Fruit fly (Drosophila melanogaster): ENCODE results near the gene CG14132.
A peak's percentile ranks its signal among the peaks of the same experiment; 100 is the strongest.

Gene CG14132

dm6 chr3L:11707978-11708632 is 7.0 kb downstream of the CG14132 start, which contains the start of gene CG11658 (continued):
- no peak for TF ChIP-seq CG4328 (GFP tag; optimal IDR thresholded peaks at IDR 0.05)
- no peak for TF ChIP-seq CG12236 (GFP tag; optimal IDR thresholded peaks at IDR 0.05)
- peak; percentile 73 for TF ChIP-seq grau (tag; optimal IDR thresholded peaks at IDR 0.05)
- peak; percentile 60 for TF ChIP-seq CG12659 (GFP tag; optimal IDR thresholded peaks at IDR 0.05)
- no peak for TF ChIP-seq gfzf (GFP tag; optimal IDR thresholded peaks at IDR 0.05)
- peak; percentile 40; the same call in 1 of the 2 replicates for TF ChIP-seq CG14014 (GFP tag; IDR thresholded peaks at IDR 0.05)
- TF ChIP-seq CG3407 (GFP tag; optimal IDR thresholded peaks at IDR 0.05), result no peak
- TF ChIP-seq CG4707 (GFP tag; optimal IDR thresholded peaks at IDR 0.05), result no peak
- no peak for TF ChIP-seq vfl (GFP tag; optimal IDR thresholded peaks at IDR 0.05)
- TF ChIP-seq chif (GFP tag; optimal IDR thresholded peaks at IDR 0.05), result no peak
- peak; percentile 80 for TF ChIP-seq CG12769 (tag; optimal IDR thresholded peaks at IDR 0.05)
- no peak for TF ChIP-seq eve (GFP tag; optimal IDR thresholded peaks at IDR 0.05)
- TF ChIP-seq bsh (GFP tag; optimal IDR thresholded peaks at IDR 0.05), result peak in 1 of 2 experiments; percentile 62
- no peak for TF ChIP-seq CG6765 (GFP tag; optimal IDR thresholded peaks at IDR 0.05)
- no peak for TF ChIP-seq ac (GFP tag; optimal IDR thresholded peaks at IDR 0.05)
- no peak for TF ChIP-seq sc (optimal IDR thresholded peaks at IDR 0.05)
- TF ChIP-seq sc (GFP tag; optimal IDR thresholded peaks at IDR 0.05), result no peak
- TF ChIP-seq ranshi (GFP tag; IDR thresholded peaks at IDR 0.05), result no peak; the same call in 1 of the 2 replicates
- TF ChIP-seq CG16863 (GFP tag; optimal IDR thresholded peaks at IDR 0.05), result no peak
- no peak for TF ChIP-seq CG18764 (GFP tag; optimal IDR thresholded peaks at IDR 0.05)
- TF ChIP-seq CG2116 (GFP tag; optimal IDR thresholded peaks at IDR 0.05), result no peak
- TF ChIP-seq ERR (GFP tag; optimal IDR thresholded peaks at IDR 0.05), result no peak
- TF ChIP-seq CG12104 (GFP tag; optimal IDR thresholded peaks at IDR 0.05), result no peak
- no peak for TF ChIP-seq CrebB (tag; optimal IDR thresholded peaks at IDR 0.05)
- no peak for TF ChIP-seq CG32532 (GFP tag; IDR thresholded peaks at IDR 0.05)
- peak; percentile 6; the same call in 1 of the 3 replicates for TF ChIP-seq CG6175 (GFP tag; IDR thresholded peaks at IDR 0.05)
- no peak for TF ChIP-seq CG14667 (GFP tag; IDR thresholded peaks at IDR 0.05)
- peak; percentile 42 for TF ChIP-seq NFAT (GFP tag; IDR thresholded peaks at IDR 0.05)
- TF ChIP-seq CG11247 (GFP tag; IDR thresholded peaks at IDR 0.05), result 0 out of 2 replicates have a peak, but pooled peaks have one; percentile 8
- peak; percentile 82 for TF ChIP-seq Myb (GFP tag; optimal IDR thresholded peaks at IDR 0.05)
- peak; percentile 54 for TF ChIP-seq exex (tag; optimal IDR thresholded peaks at IDR 0.05)
- 0 out of 3 replicates have a peak, but pooled peaks have one; percentile 14 for TF ChIP-seq so (GFP tag; IDR thresholded peaks at IDR 0.05)
- TF ChIP-seq ind (GFP tag; optimal IDR thresholded peaks at IDR 0.05), result no peak
- TF ChIP-seq Gsc (GFP tag; IDR thresholded peaks at IDR 0.05), result no peak
- TF ChIP-seq CG15696 (tag; optimal IDR thresholded peaks at IDR 0.05), result no peak
- TF ChIP-seq gsb-n (tag; optimal IDR thresholded peaks at IDR 0.05), result no peak
- no peak for TF ChIP-seq Pdp1 (GFP tag; optimal IDR thresholded peaks at IDR 0.05)
- no peak for TF ChIP-seq CG12744 (GFP tag; optimal IDR thresholded peaks at IDR 0.05)
- peak; percentile 13 for TF ChIP-seq kah (GFP tag; optimal IDR thresholded peaks at IDR 0.05)
- TF ChIP-seq seq (GFP tag; IDR thresholded peaks at IDR 0.05), result peak; percentile 58
- no peak for TF ChIP-seq Tbp (GFP tag; optimal IDR thresholded peaks at IDR 0.05)
- TF ChIP-seq CG7271 (tag; optimal IDR thresholded peaks at IDR 0.05), result no peak
- peak; percentile 93; the same call in 3 of the 4 replicates for TF ChIP-seq chinmo (GFP tag; IDR thresholded peaks at IDR 0.05; ENCODE audit: partially characterized antibody)
- TF ChIP-seq CG33213 (GFP tag; optimal IDR thresholded peaks at IDR 0.05), result no peak
- TF ChIP-seq Hmr (GFP tag; optimal IDR thresholded peaks at IDR 0.05), result peak; percentile 43
- TF ChIP-seq sqz (GFP tag; optimal IDR thresholded peaks at IDR 0.05), result no peak
- no peak for TF ChIP-seq stc (GFP tag; IDR thresholded peaks at IDR 0.05)
- peak in 1 of 2 experiments; percentile 25 for TF ChIP-seq Hr78 (GFP tag; optimal IDR thresholded peaks at IDR 0.05)
- TF ChIP-seq Opbp (GFP tag; IDR thresholded peaks at IDR 0.05; ENCODE audit: partially characterized antibody), result no peak; the same call in 2 of the 3 replicates
- TF ChIP-seq slbo (GFP tag; IDR thresholded peaks at IDR 0.05), result no peak

All from whole organism, embryonic.